Fruit fly (Drosophila melanogaster) whole organism, embryonic: ENCODE measurements around the gene CdGAPr.

ENCODE experiments used
- Blimp-1 ChIP-seq: fragments of 200-800 bp; sonication (Bioruptor generic); optimal IDR thresholded peaks from 3 replicates; lab custom pipeline; 2018; ENCODE audit warnings: missing biosample characterization, missing genetic modification characterization, mild to moderate bottlenecking, moderate library complexity, missing genetic modification reagents
- CG16863 ChIP-seq: fragments of 200-800 bp; sonication (Bioruptor generic); optimal IDR thresholded peaks from 3 replicates; lab custom pipeline; 2016; ENCODE audit warnings: missing biosample characterization, missing genetic modification characterization
- CG4854 ChIP-seq: fragments of 200-800 bp; sonication (Bioruptor generic); optimal IDR thresholded peaks from 2 replicates; lab custom pipeline; 2016; ENCODE audit warnings: missing biosample characterization, missing genetic modification characterization, inconsistent platforms
- Fer2 ChIP-seq: fragments of 200-800 bp; sonication (Bioruptor generic); optimal IDR thresholded peaks from 2 replicates; lab custom pipeline; 2018; ENCODE audit warnings: missing biosample characterization, mild to moderate bottlenecking, missing genetic modification characterization, moderate library complexity
- Hr78 ChIP-seq, 2 experiments: fragments of 200-800 bp in 1 of 2; fragments of >200 bp in 1 of 2; sonication (Bioruptor generic) in 1 of 2; optimal IDR thresholded peaks; 2 replicates each; lab custom pipeline; 2017 to 2019; ENCODE audit warnings: missing biosample characterization in 2 of 2, missing genetic modification characterization in 2 of 2, mild to moderate bottlenecking in 1 of 2, moderate library complexity in 1 of 2
- Sox102F ChIP-seq: fragments of 200-800 bp; sonication (Bioruptor generic); optimal IDR thresholded peaks from 2 replicates; lab custom pipeline; 2018; ENCODE audit warnings: missing biosample characterization, mild to moderate bottlenecking, missing genetic modification characterization, moderate library complexity
- ems ChIP-seq: fragments of 200-800 bp; sonication (Bioruptor generic); optimal IDR thresholded peaks from 3 replicates; lab custom pipeline; 2016; ENCODE audit warnings: missing biosample characterization, missing genetic modification characterization
- sug ChIP-seq: fragments of 200-800 bp; optimal IDR thresholded peaks from 2 replicates; lab custom pipeline; 2019; ENCODE audit warnings: missing biosample characterization, mild to moderate bottlenecking, missing genetic modification characterization, moderate library complexity

- TF ChIP-seq Blimp-1 (GFP tag; lab: Kevin White, UChicago) (no peak), ems (GFP tag; lab: Kevin White, UChicago) (no peak), Fer2 (tag; lab: Kevin White, UChicago) (no peak), Hr78 (GFP tag; optimal IDR thresholded peaks at IDR 0.05; lab: Kevin White, UChicago) (no peak), Sox102F (GFP tag; lab: Kevin White, UChicago) (no peak), CG16863 (no peak), sug (tag; lab: Kevin White, UChicago) (no peak), CG4854 (GFP tag; lab: Kevin White, UChicago) (no peak)
These were observed 2.9 kb downstream of the CdGAPr start for dm6 chr2L:19788735-19789134.
